Worm (Caenorhabditis elegans) whole organism, L4 larva: ENCODE measurements around the gene ppm-1.H.

Experiments
- R02D3.7 ChIP-seq: fragments of 150-350 bp; sonication (generic microtip); optimal IDR thresholded peaks from 3 replicates; lab custom pipeline; 2014; ENCODE audit warnings: missing biosample characterization, missing genetic modification characterization
- attf-4 ChIP-seq: sonication (generic microtip); optimal IDR thresholded peaks from 3 replicates; lab custom pipeline; 2017; ENCODE audit warnings: missing biosample characterization, missing genetic modification characterization
- fkh-10 ChIP-seq: fragments of 150-350 bp; optimal IDR thresholded peaks from 2 replicates; lab custom pipeline; 2014; ENCODE audit warnings: missing biosample characterization, missing genetic modification reagents, missing genetic modification characterization
- hlh-30 ChIP-seq: sonication (generic microtip); optimal IDR thresholded peaks from 2 replicates; lab custom pipeline; 2017; ENCODE audit warnings: antibody characterized with exemption, mild to moderate bottlenecking, missing genetic modification characterization, missing compliant biosample characterization; ENCODE audit not compliant: insufficient read depth
- hmg-1.1 ChIP-seq: fragments of 200-800 bp; sonication (Bioruptor generic); IDR thresholded peaks from 2 replicates; pipeline ENCODE4 v1.3.6; 2022; ENCODE audit warnings: missing genetic modification reagents, missing genetic modification characterization, missing compliant biosample characterization
- lin-13 ChIP-seq: fragments of 150-350 bp; optimal IDR thresholded peaks from 2 replicates; lab custom pipeline; 2014; ENCODE audit warnings: missing biosample characterization, missing genetic modification reagents, missing genetic modification characterization
- pqm-1 ChIP-seq: sonication (generic microtip); optimal IDR thresholded peaks from 2 replicates; lab custom pipeline; 2017; ENCODE audit warnings: missing biosample characterization, missing genetic modification characterization
- ztf-7 ChIP-seq: fragments of 150-350 bp; optimal IDR thresholded peaks from 2 replicates; lab custom pipeline; 2014; ENCODE audit warnings: missing biosample characterization, missing genetic modification characterization

DNA sequence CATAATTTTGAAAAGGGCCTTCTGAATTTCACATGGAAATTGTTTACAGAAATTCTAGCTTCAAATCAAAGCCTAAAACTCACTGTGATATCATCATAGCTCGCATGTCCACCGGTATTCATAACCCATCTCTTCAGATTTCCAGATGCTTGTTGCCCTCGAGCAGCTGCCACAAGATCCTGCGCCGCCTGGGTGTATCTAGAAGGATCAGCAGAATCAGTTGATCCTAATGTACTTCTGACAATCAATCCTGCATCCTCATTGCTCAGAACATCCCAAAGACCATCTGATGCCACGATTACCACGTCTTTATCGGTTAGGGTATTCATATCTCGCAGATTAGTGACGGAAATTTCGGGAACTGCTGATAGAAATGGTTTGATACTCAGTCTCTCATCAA lies 2.2 kb downstream of the ppm-1.H start:
- TF ChIP-seq fkh-10 (GFP tag; lab: Kevin White, UChicago) = no peak
- no peak for TF ChIP-seq lin-13 (GFP tag; lab: Kevin White, UChicago)
- no peak for TF ChIP-seq pqm-1 (tag; lab: Kevin White, UChicago)
- TF ChIP-seq hmg-1.1 (GFP tag; lab: Robert Waterston, UW) = no peak
- no peak for TF ChIP-seq hlh-30 (tag; lab: Kevin White, UChicago)
- no peak for TF ChIP-seq attf-4 (tag; lab: Kevin White, UChicago)
- no peak for TF ChIP-seq ztf-7
- no peak for TF ChIP-seq R02D3.7
